Worm (Caenorhabditis elegans) whole organism, L4 larva: ENCODE data around the gene B0334.20.

Experiments
- F10B5.3 ChIP-seq: sonication (generic microtip); optimal IDR thresholded peaks from 2 replicates; lab custom pipeline; 2016; ENCODE audit warnings: mild to moderate bottlenecking, missing genetic modification characterization, missing compliant biosample characterization
- F26F4.8 ChIP-seq: fragments of 200-800 bp; sonication (Bioruptor generic); conservative IDR thresholded peaks from 2 replicates; pipeline ENCODE4 v1.3.6; 2022; ENCODE audit warnings: missing genetic modification characterization, missing compliant biosample characterization
- F44E2.7 ChIP-seq: fragments of 200-800 bp; sonication (Bioruptor generic); IDR thresholded peaks from 2 replicates; pipeline ENCODE4 v2.1.2; 2022; ENCODE audit warnings: missing genetic modification characterization, missing compliant biosample characterization
- T20F7.1 ChIP-seq: fragments of 200-800 bp; sonication (Bioruptor generic); optimal IDR thresholded peaks from 2 replicates; lab custom pipeline; 2018; ENCODE audit warnings: mild to moderate bottlenecking, missing genetic modification characterization, missing compliant biosample characterization
- T26A8.4 ChIP-seq: fragments of 200-800 bp; sonication (Bioruptor generic); IDR thresholded peaks from 2 replicates; pipeline ENCODE4 v1.3.6; 2022; ENCODE audit warnings: missing genetic modification characterization, missing compliant biosample characterization
- Y105C5A.15 ChIP-seq: fragments of 200-800 bp; sonication (Bioruptor generic); IDR thresholded peaks from 2 replicates; pipeline ENCODE4 v1.3.6; 2022; ENCODE audit warnings: missing genetic modification characterization, missing compliant biosample characterization
- Y48G9A.11 ChIP-seq: fragments of 200-800 bp; sonication (Bioruptor generic); IDR thresholded peaks from 2 replicates; pipeline ENCODE4 v1.3.6; 2022; ENCODE audit warnings: missing genetic modification reagents, missing genetic modification characterization, missing compliant biosample characterization
- Y5F2A.4 ChIP-seq: fragments of 200-800 bp; sonication (Bioruptor generic); optimal IDR thresholded peaks from 2 replicates; lab custom pipeline; 2018; ENCODE audit warnings: mild to moderate bottlenecking, missing genetic modification characterization, missing compliant biosample characterization
- Y75B8A.6 ChIP-seq: fragments of 200-800 bp; sonication (Bioruptor generic); IDR thresholded peaks from 2 replicates; pipeline ENCODE4 v1.3.6; 2022; ENCODE audit warnings: missing genetic modification reagents, missing genetic modification characterization, missing compliant biosample characterization
- ama-1 ChIP-seq: fragments of 150-350 bp; optimal IDR thresholded peaks from 2 replicates; lab custom pipeline; 2014; ENCODE audit warnings: inconsistent platforms, mixed read lengths
- arid-1 ChIP-seq: fragments of 200-800 bp; sonication (Bioruptor generic); conservative IDR thresholded peaks from 2 replicates; pipeline ENCODE4 v1.3.6; 2022; ENCODE audit warnings: missing genetic modification reagents, missing genetic modification characterization, missing compliant biosample characterization
- ceh-20 ChIP-seq: fragments of 200-800 bp; sonication (Bioruptor generic); IDR thresholded peaks from 2 replicates; pipeline ENCODE4 v1.3.6; 2022; ENCODE audit warnings: missing genetic modification reagents, missing genetic modification characterization, missing compliant biosample characterization
- ceh-28 ChIP-seq: fragments of 150-350 bp; optimal IDR thresholded peaks from 2 replicates; lab custom pipeline; 2014; ENCODE audit warnings: missing biosample characterization, missing genetic modification reagents, missing genetic modification characterization
- ceh-32 ChIP-seq: sonication (generic microtip); optimal IDR thresholded peaks from 2 replicates; lab custom pipeline; 2016; ENCODE audit warnings: mild to moderate bottlenecking, missing genetic modification characterization, missing compliant biosample characterization; ENCODE audit not compliant: poor library complexity
- ceh-62 ChIP-seq: sonication (generic microtip); optimal IDR thresholded peaks from 2 replicates; lab custom pipeline; 2017; ENCODE audit warnings: missing biosample characterization, missing genetic modification characterization
- cey-2 ChIP-seq: sonication (generic microtip); optimal IDR thresholded peaks from 3 replicates; lab custom pipeline; 2017; ENCODE audit warnings: missing genetic modification characterization, mild to moderate bottlenecking, missing compliant biosample characterization, antibody characterized with exemption, borderline replicate concordance; ENCODE audit not compliant: insufficient read depth
- ctbp-1 ChIP-seq: fragments of 200-800 bp; sonication (Bioruptor generic); IDR thresholded peaks from 2 replicates; pipeline ENCODE4 v1.3.6; 2022; ENCODE audit warnings: missing genetic modification reagents, missing genetic modification characterization, missing compliant biosample characterization
- daf-19 ChIP-seq: fragments of 200-800 bp; sonication (Bioruptor generic); conservative IDR thresholded peaks from 2 replicates; pipeline ENCODE4 v1.3.6; 2022; ENCODE audit warnings: missing genetic modification characterization, missing compliant biosample characterization
- daf-8 ChIP-seq: fragments of 200-800 bp; sonication (Bioruptor generic); IDR thresholded peaks from 2 replicates; pipeline ENCODE4 v1.3.6; 2022; ENCODE audit warnings: missing genetic modification characterization, missing compliant biosample characterization
- dmd-6 ChIP-seq: fragments of 200-800 bp; sonication (Bioruptor generic); IDR thresholded peaks from 2 replicates; pipeline ENCODE4 v1.3.6; 2022; ENCODE audit warnings: missing genetic modification reagents, missing genetic modification characterization, missing compliant biosample characterization
- dmd-9 ChIP-seq: fragments of 200-800 bp; sonication (Bioruptor generic); IDR thresholded peaks from 2 replicates; pipeline ENCODE4 v1.3.6; 2022; ENCODE audit warnings: missing genetic modification reagents, missing genetic modification characterization, missing compliant biosample characterization
- duxl-1 ChIP-seq: sonication (generic microtip); optimal IDR thresholded peaks from 2 replicates; lab custom pipeline; 2016; ENCODE audit warnings: mild to moderate bottlenecking, missing genetic modification characterization, moderate library complexity, missing compliant biosample characterization; ENCODE audit not compliant: poor library complexity
- dve-1 ChIP-seq: sonication (generic microtip); optimal IDR thresholded peaks from 2 replicates; lab custom pipeline; 2017; ENCODE audit warnings: antibody characterized with exemption, mild to moderate bottlenecking, missing genetic modification characterization, missing compliant biosample characterization; ENCODE audit not compliant: insufficient read depth
- jun-1 ChIP-seq: fragments of 150-350 bp; optimal IDR thresholded peaks from 2 replicates; lab custom pipeline; 2014; ENCODE audit warnings: missing biosample characterization, missing genetic modification reagents, missing genetic modification characterization
- lin-1 ChIP-seq: fragments of 200-800 bp; sonication (Bioruptor generic); IDR thresholded peaks from 2 replicates; pipeline ENCODE4 v1.3.6; 2022; ENCODE audit warnings: missing genetic modification reagents, missing genetic modification characterization, missing compliant biosample characterization
- lin-15B ChIP-seq: fragments of 150-350 bp; sonication (generic microtip); optimal IDR thresholded peaks from 3 replicates; lab custom pipeline; 2014; ENCODE audit warnings: missing biosample characterization, missing genetic modification characterization
- lsy-2 ChIP-seq, 2 experiments: fragments of 150-350 bp in 1 of 2; sonication (generic microtip) in 1 of 2; optimal IDR thresholded peaks; 2 replicates each; lab custom pipeline; 2014 to 2017; ENCODE audit warnings: missing biosample characterization in 2 of 2, missing genetic modification characterization in 2 of 2
- madf-5 ChIP-seq, 2 experiments: fragments of 200-800 bp; sonication (Bioruptor generic); IDR thresholded peaks; 2 replicates each; pipeline ENCODE4 v1.3.6; 2022; ENCODE audit warnings: missing compliant biosample characterization in 2 of 2, missing genetic modification characterization in 2 of 2
- mxl-3 ChIP-seq: fragments of 200-800 bp; sonication (Bioruptor generic); optimal IDR thresholded peaks from 2 replicates; lab custom pipeline; 2018; ENCODE audit warnings: mild to moderate bottlenecking, missing genetic modification characterization, missing compliant biosample characterization
- nhr-102 ChIP-seq: sonication (generic microtip); optimal IDR thresholded peaks from 2 replicates; lab custom pipeline; 2016; ENCODE audit warnings: mild to moderate bottlenecking, missing genetic modification characterization, moderate library complexity, missing compliant biosample characterization
- nhr-11 ChIP-seq: fragments of 150-350 bp; optimal IDR thresholded peaks from 2 replicates; lab custom pipeline; 2014; ENCODE audit warnings: missing biosample characterization, missing genetic modification characterization
- nhr-111 ChIP-seq: fragments of 200-800 bp; sonication (Bioruptor generic); optimal IDR thresholded peaks from 2 replicates; lab custom pipeline; 2018; ENCODE audit warnings: mild to moderate bottlenecking, missing genetic modification characterization, missing compliant biosample characterization
- nhr-237 ChIP-seq: sonication (generic microtip); optimal IDR thresholded peaks from 2 replicates; lab custom pipeline; 2017; ENCODE audit warnings: missing biosample characterization, missing genetic modification characterization
- nhr-25 ChIP-seq: sonication (generic microtip); optimal IDR thresholded peaks from 2 replicates; lab custom pipeline; 2017; ENCODE audit warnings: missing genetic modification characterization, mild to moderate bottlenecking, missing compliant biosample characterization, antibody characterized with exemption, moderate library complexity, borderline replicate concordance; ENCODE audit not compliant: insufficient read depth
- nhr-28 ChIP-seq: fragments of 150-350 bp; optimal IDR thresholded peaks from 2 replicates; lab custom pipeline; 2014; ENCODE audit warnings: missing biosample characterization, missing genetic modification characterization
- nhr-41 ChIP-seq: fragments of 200-800 bp; sonication (Bioruptor generic); IDR thresholded peaks from 2 replicates; pipeline ENCODE4 v1.3.6; 2022; ENCODE audit warnings: missing genetic modification reagents, missing genetic modification characterization, missing compliant biosample characterization
- nhr-48 ChIP-seq: sonication (generic microtip); optimal IDR thresholded peaks from 2 replicates; lab custom pipeline; 2016; ENCODE audit warnings: mild to moderate bottlenecking, missing genetic modification characterization, missing compliant biosample characterization
- pha-4 ChIP-seq, 2 experiments: fragments of 150-350 bp in 1 of 2; fragments of 200-800 bp in 1 of 2; sonication (Bioruptor generic) in 1 of 2; IDR thresholded peaks in 1 of 2; optimal IDR thresholded peaks in 1 of 2; 2 replicates each; pipeline versions ENCODE4 v1.3.6 to Lab custom; 2014 to 2022; ENCODE audit warnings: missing genetic modification characterization in 2 of 2, missing genetic modification reagents in 2 of 2, missing biosample characterization in 1 of 2, missing compliant biosample characterization in 1 of 2
- php-3 ChIP-seq: fragments of 200-800 bp; sonication (Bioruptor generic); IDR thresholded peaks from 2 replicates; pipeline ENCODE4 v1.3.6; 2022; ENCODE audit warnings: missing genetic modification reagents, missing genetic modification characterization, missing compliant biosample characterization
- rbr-2 ChIP-seq: sonication (generic microtip); optimal IDR thresholded peaks from 2 replicates; lab custom pipeline; 2016; ENCODE audit warnings: missing genotype, missing genetic modification characterization, missing compliant biosample characterization
- set-16 ChIP-seq: fragments of 200-800 bp; sonication (Bioruptor generic); IDR thresholded peaks from 2 replicates; pipeline ENCODE4 v1.3.6; 2022; ENCODE audit warnings: missing genetic modification reagents, missing genetic modification characterization, missing compliant biosample characterization
- spr-3 ChIP-seq: fragments of 200-800 bp; sonication (Bioruptor generic); optimal IDR thresholded peaks from 2 replicates; lab custom pipeline; 2018; ENCODE audit warnings: mild to moderate bottlenecking, missing genetic modification characterization, missing compliant biosample characterization
- unc-39 ChIP-seq: sonication (generic microtip); optimal IDR thresholded peaks from 2 replicates; lab custom pipeline; 2017; ENCODE audit warnings: missing biosample characterization, missing genetic modification characterization
- unc-62 ChIP-seq, 3 experiments: fragments of 150-350 bp in 1 of 3; sonication (generic microtip); optimal IDR thresholded peaks in 2 of 3; peaks in 1 of 3; 1 replicate in 1 of 3; 2 replicates in 2 of 3; lab custom pipeline; 2014 to 2017; ENCODE audit warnings: missing biosample characterization in 3 of 3, missing genetic modification characterization in 3 of 3, missing genetic modification reagents in 3 of 3, missing genotype in 1 of 3
- zfp-2 ChIP-seq: sonication (generic microtip); optimal IDR thresholded peaks from 2 replicates; lab custom pipeline; 2016; ENCODE audit warnings: mild to moderate bottlenecking, missing genetic modification characterization, missing compliant biosample characterization
- zfp-3 ChIP-seq: fragments of 200-800 bp; sonication (Bioruptor generic); conservative IDR thresholded peaks from 2 replicates; pipeline ENCODE4 v1.3.6; 2022; ENCODE audit warnings: missing genetic modification reagents, missing genetic modification characterization, missing compliant biosample characterization
- zip-2 ChIP-seq: fragments of 150-350 bp; optimal IDR thresholded peaks from 2 replicates; lab custom pipeline; 2014; ENCODE audit warnings: missing biosample characterization, missing genetic modification characterization
- ztf-7 ChIP-seq: fragments of 150-350 bp; optimal IDR thresholded peaks from 2 replicates; lab custom pipeline; 2014; ENCODE audit warnings: missing biosample characterization, missing genetic modification characterization

B0334.20 gene

ce11 chrII:11473525-11474181 is 26.6 kb downstream of the B0334.20 start, which contains the start of the genes metl-1 and W02B12.11 (continued):
- TF ChIP-seq daf-8 (GFP tag; lab: Robert Waterston, UW), result no peak
- TF ChIP-seq lin-1 (GFP tag; lab: Robert Waterston, UW), result peak; percentile 66
- TF ChIP-seq dmd-6, result peak; percentile 74
- TF ChIP-seq ctbp-1 (GFP tag; lab: Robert Waterston, UW), result peak; percentile 73
- no peak for TF ChIP-seq nhr-237 (tag; lab: Kevin White, UChicago)
- TF ChIP-seq zfp-2 (tag; lab: Kevin White, UChicago), result no peak
- peak; percentile 28; the same call in 1 of the 2 replicates for TF ChIP-seq nhr-41
- peak; percentile 84 for TF ChIP-seq pha-4 (GFP tag; IDR thresholded peaks at IDR 0.05; lab: Robert Waterston, UW)
- TF ChIP-seq pha-4 (tag; optimal IDR thresholded peaks at IDR 0.05; lab: Kevin White, UChicago), result peak; percentile 14
- TF ChIP-seq ceh-32 (tag; lab: Kevin White, UChicago), result no peak
- peak; percentile 68 for TF ChIP-seq nhr-48
- no peak for TF ChIP-seq ztf-7
- TF ChIP-seq rbr-2, result peak; percentile 83
- TF ChIP-seq ceh-20 (GFP tag; lab: Robert Waterston, UW), result no peak
- no peak for TF ChIP-seq Y105C5A.15 (GFP tag; lab: Robert Waterston, UW)
- 0 out of 2 replicates have a peak, but pooled peaks have one; percentile 44 for TF ChIP-seq zfp-3 (GFP tag; lab: Robert Waterston, UW)
- TF ChIP-seq T26A8.4 (GFP tag; lab: Robert Waterston, UW), result peak; percentile 92
- TF ChIP-seq dmd-9 (GFP tag; lab: Robert Waterston, UW), result no peak
- peak; percentile 32; the same call in 1 of the 2 replicates for TF ChIP-seq set-16 (GFP tag; lab: Robert Waterston, UW)
- no peak for TF ChIP-seq cey-2 (tag; lab: Kevin White, UChicago)
- TF ChIP-seq F26F4.8 (GFP tag; lab: Robert Waterston, UW), result no peak
- TF ChIP-seq unc-62 (GFP tag; optimal IDR thresholded peaks at IDR 0.05 in 1 of 2; lab: Kevin White, UChicago), result peak in 1 of 2 experiments; percentile 88
- no peak for TF ChIP-seq unc-62 (tag; optimal IDR thresholded peaks at IDR 0.05; lab: Kevin White, UChicago)
- peak; percentile 25 for TF ChIP-seq ama-1 (lab: Kevin White, UChicago)
- peak; percentile 52 to 90 for TF ChIP-seq lsy-2 (tag; optimal IDR thresholded peaks at IDR 0.05; lab: Kevin White, UChicago)
- no peak for TF ChIP-seq Y5F2A.4
- no peak for TF ChIP-seq ceh-28 (tag; lab: Kevin White, UChicago)
- peak; percentile 24 for TF ChIP-seq mxl-3 (GFP tag; lab: Kevin White, UChicago)
- TF ChIP-seq spr-3, result peak; percentile 71
- TF ChIP-seq duxl-1 (tag; lab: Kevin White, UChicago), result peak; percentile 88
- TF ChIP-seq F44E2.7 (GFP tag; lab: Robert Waterston, UW), result no peak
- peak; percentile 37; the same call in 1 of the 2 replicates for TF ChIP-seq php-3 (GFP tag; lab: Robert Waterston, UW)
- peak; percentile 88 for TF ChIP-seq dve-1
- no peak for TF ChIP-seq unc-39
- no peak for TF ChIP-seq nhr-28 (tag; lab: Kevin White, UChicago)
- TF ChIP-seq lin-15B, result no peak
- TF ChIP-seq T20F7.1 (GFP tag; lab: Kevin White, UChicago), result no peak
- no peak for TF ChIP-seq madf-5 (GFP tag; IDR thresholded peaks at IDR 0.05; lab: Robert Waterston, UW)
- peak; percentile 75 for TF ChIP-seq arid-1 (GFP tag; lab: Robert Waterston, UW)
- TF ChIP-seq Y75B8A.6 (GFP tag; lab: Robert Waterston, UW), result no peak
- TF ChIP-seq F10B5.3, result peak; percentile 53
- no peak for TF ChIP-seq ceh-62 (tag; lab: Kevin White, UChicago)
- TF ChIP-seq jun-1 (tag; lab: Kevin White, UChicago), result peak; percentile 65
- TF ChIP-seq Y48G9A.11, result peak; percentile 47; the same call in 1 of the 2 replicates
- TF ChIP-seq nhr-111, result no peak
- peak; percentile 88 for TF ChIP-seq nhr-102 (tag; lab: Kevin White, UChicago)
- peak; percentile 6 for TF ChIP-seq zip-2 (tag; lab: Kevin White, UChicago)
- peak; percentile 65 for TF ChIP-seq nhr-25 (tag; lab: Kevin White, UChicago)
- peak; percentile 7 for TF ChIP-seq nhr-11 (tag; lab: Kevin White, UChicago)
- no peak for TF ChIP-seq daf-19 (GFP tag; lab: Robert Waterston, UW)
